Fruit fly (Drosophila melanogaster) whole organism, embryonic: ENCODE results near the gene wapl.

ENCODE experiments used
- Aef1 ChIP-seq: fragments of 200-800 bp; sonication (Bioruptor generic); IDR thresholded peaks from 3 replicates; pipeline ENCODE4 v1.3.6; 2022; ENCODE audit warnings: missing biosample characterization, missing genetic modification characterization
- B-H2 ChIP-seq: fragments of 200-800 bp; sonication (Bioruptor generic); optimal IDR thresholded peaks from 2 replicates; lab custom pipeline; 2018; ENCODE audit warnings: missing biosample characterization, mild to moderate bottlenecking, missing genetic modification characterization
- Bdp1 ChIP-seq: fragments of 200-800 bp; sonication (Bioruptor generic); optimal IDR thresholded peaks from 3 replicates; lab custom pipeline; 2016; ENCODE audit warnings: missing biosample characterization, missing genetic modification characterization
- C15 ChIP-seq: fragments of 200-800 bp; sonication (Bioruptor generic); IDR thresholded peaks from 3 replicates; pipeline ENCODE4 v1.3.6; 2022; ENCODE audit warnings: missing biosample characterization, missing genetic modification characterization
- CG1024 ChIP-seq: fragments of 200-800 bp; sonication (Bioruptor generic); IDR thresholded peaks from 2 replicates; pipeline ENCODE4 v1.3.6; 2022; ENCODE audit warnings: missing biosample characterization, missing genetic modification characterization
- CG10565 ChIP-seq: fragments of 200-800 bp; sonication (Bioruptor generic); optimal IDR thresholded peaks from 3 replicates; lab custom pipeline; 2016; ENCODE audit warnings: missing biosample characterization, mild to moderate bottlenecking, missing genetic modification characterization
- CG11723 ChIP-seq: fragments of 200-800 bp; sonication (Bioruptor generic); optimal IDR thresholded peaks from 2 replicates; lab custom pipeline; 2017; ENCODE audit warnings: missing biosample characterization, mild to moderate bottlenecking, missing genetic modification characterization
- CG12219 ChIP-seq: fragments of 200-800 bp; sonication (Bioruptor generic); optimal IDR thresholded peaks from 3 replicates; lab custom pipeline; 2018; ENCODE audit warnings: missing biosample characterization, mild to moderate bottlenecking, missing genetic modification characterization
- CG13775 ChIP-seq: fragments of 200-800 bp; sonication (Bioruptor generic); optimal IDR thresholded peaks from 3 replicates; lab custom pipeline; 2017; ENCODE audit warnings: missing biosample characterization, mild to moderate bottlenecking, missing genetic modification characterization
- CG14441 ChIP-seq: fragments of 200-800 bp; sonication (Bioruptor generic); IDR thresholded peaks from 2 replicates; pipeline ENCODE4 v1.3.6; 2022; ENCODE audit warnings: missing biosample characterization, missing genetic modification characterization
- CG1603 ChIP-seq: fragments of 200-800 bp; sonication (Bioruptor generic); optimal IDR thresholded peaks from 2 replicates; lab custom pipeline; 2019; ENCODE audit warnings: missing biosample characterization, mild to moderate bottlenecking, missing genetic modification characterization, moderate library complexity
- CG16815 ChIP-seq: fragments of 200-800 bp; sonication (Bioruptor generic); optimal IDR thresholded peaks from 3 replicates; lab custom pipeline; 2017; ENCODE audit warnings: missing biosample characterization, mild to moderate bottlenecking, missing genetic modification characterization
- CG7357 ChIP-seq: fragments of 200-800 bp; sonication (Bioruptor generic); IDR thresholded peaks from 3 replicates; pipeline ENCODE4 v1.3.6; 2022; ENCODE audit warnings: missing biosample characterization, missing genetic modification characterization
- CG8359 ChIP-seq: fragments of 200-800 bp; sonication (Bioruptor generic); optimal IDR thresholded peaks from 2 replicates; lab custom pipeline; 2017; ENCODE audit warnings: missing biosample characterization, mild to moderate bottlenecking, missing genetic modification characterization, borderline replicate concordance
- CG9876 ChIP-seq: fragments of 200-800 bp; sonication (Bioruptor generic); optimal IDR thresholded peaks from 2 replicates; lab custom pipeline; 2016; ENCODE audit warnings: missing biosample characterization, missing genetic modification characterization
- CTCF ChIP-seq: fragments of 200-800 bp; sonication (Bioruptor generic); optimal IDR thresholded peaks from 2 replicates; lab custom pipeline; 2017; ENCODE audit warnings: missing biosample characterization, mild to moderate bottlenecking, missing genetic modification characterization, moderate library complexity
- Dek ChIP-seq: fragments of 200-800 bp; sonication (Bioruptor generic); optimal IDR thresholded peaks from 3 replicates; lab custom pipeline; 2019; ENCODE audit warnings: missing biosample characterization, mild to moderate bottlenecking, missing genetic modification characterization, moderate library complexity
- E2f1 ChIP-seq: fragments of 200-800 bp; sonication (Bioruptor generic); IDR thresholded peaks from 2 replicates; pipeline ENCODE4 v1.3.6; 2022; ENCODE audit warnings: missing biosample characterization, missing genetic modification characterization
- Eip74EF ChIP-seq, 2 experiments: fragments of 200-800 bp in 1 of 2; fragments of >200 bp in 1 of 2; sonication (Bioruptor generic) in 1 of 2; optimal IDR thresholded peaks; 2 replicates each; lab custom pipeline; 2017 to 2019; ENCODE audit warnings: missing biosample characterization in 2 of 2, missing genetic modification characterization in 2 of 2, mild to moderate bottlenecking in 1 of 2, moderate library complexity in 1 of 2
- HmgD ChIP-seq: fragments of 200-800 bp; sonication (Bioruptor generic); optimal IDR thresholded peaks from 3 replicates; lab custom pipeline; 2016; ENCODE audit warnings: missing biosample characterization, missing genetic modification characterization
- MTF-1 ChIP-seq: fragments of 200-800 bp; sonication (Bioruptor generic); optimal IDR thresholded peaks from 2 replicates; lab custom pipeline; 2018; ENCODE audit warnings: missing biosample characterization, mild to moderate bottlenecking, missing genetic modification characterization, borderline replicate concordance
- Max ChIP-seq: fragments of 200-800 bp; sonication (Bioruptor generic); optimal IDR thresholded peaks from 2 replicates; lab custom pipeline; 2016; ENCODE audit warnings: missing biosample characterization, mild to moderate bottlenecking, missing genetic modification characterization
- NC2α ChIP-seq: fragments of 200-800 bp; sonication (Bioruptor generic); optimal IDR thresholded peaks from 2 replicates; lab custom pipeline; 2016; ENCODE audit warnings: missing biosample characterization, missing genetic modification characterization
- NC2β ChIP-seq: fragments of 200-800 bp; sonication (Bioruptor generic); optimal IDR thresholded peaks from 2 replicates; lab custom pipeline; 2016; ENCODE audit warnings: missing biosample characterization, missing genetic modification characterization
- Nf-YB ChIP-seq: fragments of 200-800 bp; sonication (Bioruptor generic); optimal IDR thresholded peaks from 3 replicates; lab custom pipeline; 2019; ENCODE audit warnings: missing biosample characterization, mild to moderate bottlenecking, missing genetic modification characterization, moderate library complexity
- Oli ChIP-seq: fragments of 200-800 bp; sonication (Bioruptor generic); optimal IDR thresholded peaks from 2 replicates; lab custom pipeline; 2018; ENCODE audit warnings: missing biosample characterization, mild to moderate bottlenecking, missing genetic modification characterization, moderate library complexity
- Opbp ChIP-seq: fragments of 200-800 bp; sonication (Bioruptor generic); IDR thresholded peaks from 3 replicates; pipeline ENCODE4 v1.3.6; 2022; ENCODE audit warnings: missing biosample characterization, missing genetic modification characterization; ENCODE audit not compliant: partially characterized antibody
- Ravus ChIP-seq: fragments of 200-800 bp; sonication (Bioruptor generic); IDR thresholded peaks from 2 replicates; pipeline ENCODE4 v1.3.6; 2022; ENCODE audit warnings: missing biosample characterization, missing genetic modification characterization
- Trl ChIP-seq, 3 experiments: fragments of >200 bp in 2 of 3; fragments of 200-800 bp in 1 of 3; sonication (Bioruptor generic) in 1 of 3; optimal IDR thresholded peaks; 2 replicates in 1 of 3; 3 replicates in 2 of 3; lab custom pipeline; 2016 to 2017; ENCODE audit warnings: missing biosample characterization in 1 of 3, missing genetic modification characterization in 1 of 3
- ac ChIP-seq: fragments of 200-800 bp; sonication (Bioruptor generic); optimal IDR thresholded peaks from 3 replicates; lab custom pipeline; 2017; ENCODE audit warnings: missing biosample characterization, mild to moderate bottlenecking, missing genetic modification characterization
- corto ChIP-seq: fragments of 200-800 bp; sonication (Bioruptor generic); optimal IDR thresholded peaks from 2 replicates; lab custom pipeline; 2016; ENCODE audit warnings: missing biosample characterization, mild to moderate bottlenecking, missing genetic modification characterization, moderate library complexity
- da ChIP-seq: fragments of 200-800 bp; sonication (Bioruptor generic); optimal IDR thresholded peaks from 2 replicates; lab custom pipeline; 2016; ENCODE audit warnings: missing biosample characterization, missing genetic modification characterization
- dysf ChIP-seq: fragments of 200-800 bp; sonication (Bioruptor generic); IDR thresholded peaks from 3 replicates; pipeline ENCODE4 v1.3.6; 2022; ENCODE audit warnings: missing biosample characterization, missing genetic modification characterization
- ftz-f1 ChIP-seq: fragments of 200-800 bp; sonication (Bioruptor generic); optimal IDR thresholded peaks from 2 replicates; lab custom pipeline; 2016; ENCODE audit warnings: missing biosample characterization, missing genetic modification characterization
- ham ChIP-seq: fragments of 200-800 bp; sonication (Bioruptor generic); IDR thresholded peaks from 2 replicates; pipeline ENCODE4 v1.3.6; 2022; ENCODE audit warnings: missing biosample characterization, missing genetic modification characterization
- jumu ChIP-seq: fragments of 200-800 bp; sonication (Bioruptor generic); optimal IDR thresholded peaks from 3 replicates; lab custom pipeline; 2016; ENCODE audit warnings: missing biosample characterization, missing genetic modification characterization
- nau ChIP-seq: fragments of 200-800 bp; sonication (Bioruptor generic); optimal IDR thresholded peaks from 3 replicates; lab custom pipeline; 2017; ENCODE audit warnings: missing biosample characterization, mild to moderate bottlenecking, missing genetic modification characterization, missing genetic modification reagents
- repo ChIP-seq: fragments of 200-800 bp; sonication (Bioruptor generic); optimal IDR thresholded peaks from 2 replicates; lab custom pipeline; 2016; ENCODE audit warnings: missing biosample characterization, missing genetic modification characterization
- row ChIP-seq: fragments of 200-800 bp; sonication (Bioruptor generic); IDR thresholded peaks from 3 replicates; pipeline ENCODE4 v1.3.6; 2022; ENCODE audit warnings: missing biosample characterization, missing genetic modification characterization
- scrt ChIP-seq: fragments of 200-800 bp; sonication (Bioruptor generic); optimal IDR thresholded peaks from 2 replicates; lab custom pipeline; 2018; ENCODE audit warnings: missing biosample characterization, mild to moderate bottlenecking, missing genetic modification characterization, moderate library complexity
- sd ChIP-seq: fragments of 200-800 bp; sonication (Bioruptor generic); optimal IDR thresholded peaks from 3 replicates; lab custom pipeline; 2018; ENCODE audit warnings: missing biosample characterization, mild to moderate bottlenecking, missing genetic modification characterization, moderate library complexity
- sqz ChIP-seq: fragments of 200-800 bp; sonication (Bioruptor generic); optimal IDR thresholded peaks from 3 replicates; lab custom pipeline; 2018; ENCODE audit warnings: missing biosample characterization, mild to moderate bottlenecking, missing genetic modification characterization
- ttk ChIP-seq: fragments of 200-800 bp; sonication (Bioruptor generic); IDR thresholded peaks from 2 replicates; pipeline ENCODE4 v2.1.2; 2022; ENCODE audit warnings: missing biosample characterization, missing genetic modification characterization
- tx ChIP-seq: fragments of 200-800 bp; sonication (Bioruptor generic); optimal IDR thresholded peaks from 2 replicates; lab custom pipeline; 2016; ENCODE audit warnings: missing biosample characterization, missing genetic modification characterization
- wdn ChIP-seq: fragments of 200-800 bp; sonication (Bioruptor generic); IDR thresholded peaks from 2 replicates; pipeline ENCODE4 v1.3.6; 2022; ENCODE audit warnings: missing biosample characterization, missing genetic modification characterization
- wor ChIP-seq: fragments of 200-800 bp; sonication (Bioruptor generic); IDR thresholded peaks from 2 replicates; pipeline ENCODE4 v1.3.6; 2022; ENCODE audit warnings: missing biosample characterization, missing genetic modification characterization
- yki ChIP-seq: fragments of >200 bp; optimal IDR thresholded peaks from 3 replicates; lab custom pipeline; 2018
- zen ChIP-seq: fragments of 200-800 bp; sonication (Bioruptor generic); optimal IDR thresholded peaks from 3 replicates; lab custom pipeline; 2018; ENCODE audit warnings: missing biosample characterization, mild to moderate bottlenecking, missing genetic modification characterization, moderate library complexity
- zf30C ChIP-seq: fragments of 200-800 bp; sonication (Bioruptor generic); optimal IDR thresholded peaks from 3 replicates; lab custom pipeline; 2018; ENCODE audit warnings: missing biosample characterization, mild to moderate bottlenecking, missing genetic modification characterization
- zfh2 ChIP-seq: fragments of 200-800 bp; sonication (Bioruptor generic); optimal IDR thresholded peaks from 2 replicates; lab custom pipeline; 2016; ENCODE audit warnings: missing biosample characterization, missing genetic modification characterization

Gene wapl

DNA sequence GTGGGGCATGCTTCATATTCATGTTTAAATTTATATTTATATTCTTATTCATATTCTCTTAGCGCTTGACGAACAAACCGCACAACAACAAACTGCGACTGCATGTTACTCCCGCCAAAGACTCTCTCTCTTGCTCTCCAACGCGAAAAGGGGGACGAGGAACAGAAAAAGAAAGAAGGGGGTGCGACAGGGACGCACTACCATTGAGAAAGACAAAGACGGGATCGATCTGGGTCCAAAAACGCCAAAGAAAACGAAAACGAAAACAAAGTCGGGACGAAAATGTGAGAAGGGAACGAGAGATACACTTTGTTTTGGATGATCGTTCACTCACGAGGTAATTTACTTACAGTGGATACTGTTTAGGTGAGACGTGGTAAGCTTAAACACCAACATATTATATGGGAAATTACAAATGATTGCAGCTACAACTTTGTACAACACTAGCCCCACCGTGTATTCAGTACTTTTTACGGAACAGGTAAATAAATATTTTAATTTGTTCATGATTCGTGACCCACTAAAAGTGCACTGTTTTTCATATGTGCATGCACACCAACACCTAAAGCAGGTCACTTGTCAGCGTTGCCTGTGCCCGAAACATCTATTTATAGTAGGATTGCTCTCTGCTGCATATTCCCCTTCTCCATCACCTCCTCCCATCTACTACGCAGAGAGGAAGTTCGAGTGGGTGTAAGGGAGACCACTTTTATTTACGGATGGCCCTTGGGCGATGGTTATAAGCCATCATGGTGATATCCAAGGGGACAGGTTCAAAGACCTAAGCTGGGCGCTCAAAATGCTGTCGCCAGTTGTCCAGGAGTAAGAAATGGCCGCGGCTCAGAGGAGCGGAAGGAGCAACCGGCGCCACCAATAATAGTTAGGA, 36.8 kb downstream of the wapl start (continued):
- peak; percentile 44 for TF ChIP-seq corto (GFP tag; lab: Kevin White, UChicago)
- TF ChIP-seq CG1024 (GFP tag; lab: Robert Waterston, UW): peak; percentile 21; the same call in 1 of the 2 replicates
- no peak for TF ChIP-seq CG9876 (GFP tag; lab: Kevin White, UChicago)
- peak; percentile 32 for TF ChIP-seq Oli (tag; lab: Kevin White, UChicago)
- TF ChIP-seq ham (GFP tag; lab: Robert Waterston, UW): no peak
- TF ChIP-seq scrt (GFP tag; lab: Kevin White, UChicago): no peak
- no peak for TF ChIP-seq E2f1 (GFP tag; lab: Robert Waterston, UW)
- TF ChIP-seq CG12219 (GFP tag; lab: Kevin White, UChicago): peak; percentile 35
- TF ChIP-seq Ravus: no peak
- TF ChIP-seq dysf (GFP tag; lab: Robert Waterston, UW): 0 out of 3 replicates have a peak, but pooled peaks have one; percentile 27
- TF ChIP-seq Opbp: no peak
- no peak for TF ChIP-seq ttk (GFP tag; lab: Robert Waterston, UW)
- peak; percentile 63 for TF ChIP-seq row (GFP tag; lab: Robert Waterston, UW)
- TF ChIP-seq MTF-1 (GFP tag; lab: Kevin White, UChicago): no peak
- TF ChIP-seq nau (GFP tag; lab: Kevin White, UChicago): no peak
- TF ChIP-seq CTCF (GFP tag; lab: Kevin White, UChicago): no peak
- TF ChIP-seq sqz (GFP tag; lab: Kevin White, UChicago): no peak
- no peak for TF ChIP-seq repo (GFP tag; lab: Kevin White, UChicago)
- TF ChIP-seq Trl (optimal IDR thresholded peaks at IDR 0.05; lab: Kevin White, UChicago): peak; percentile 31 to 51
- peak; percentile 31 for TF ChIP-seq Trl (GFP tag; optimal IDR thresholded peaks at IDR 0.05; lab: Kevin White, UChicago)
- TF ChIP-seq CG14441: no peak
- peak; percentile 6 for TF ChIP-seq Dek (tag; lab: Kevin White, UChicago)
- no peak for TF ChIP-seq zen (tag; lab: Kevin White, UChicago)
- no peak for TF ChIP-seq CG7357
- TF ChIP-seq NC2α (GFP tag; lab: Kevin White, UChicago): no peak
- no peak for TF ChIP-seq HmgD (GFP tag; lab: Kevin White, UChicago)
- no peak for TF ChIP-seq sd (tag; lab: Kevin White, UChicago)
- no peak for TF ChIP-seq Eip74EF (GFP tag; optimal IDR thresholded peaks at IDR 0.05; lab: Kevin White, UChicago)
- no peak for TF ChIP-seq wor
- TF ChIP-seq CG16815: no peak
- no peak for TF ChIP-seq zfh2
- TF ChIP-seq jumu (GFP tag; lab: Kevin White, UChicago): no peak
- TF ChIP-seq NC2β: no peak
- no peak for TF ChIP-seq zf30C (GFP tag; lab: Kevin White, UChicago)
- no peak for TF ChIP-seq tx (GFP tag; lab: Kevin White, UChicago)
- no peak for TF ChIP-seq CG13775 (GFP tag; lab: Kevin White, UChicago)
- no peak for TF ChIP-seq CG10565
- no peak for TF ChIP-seq da (GFP tag; lab: Kevin White, UChicago)
- TF ChIP-seq Bdp1 (GFP tag; lab: Kevin White, UChicago): no peak
- TF ChIP-seq Nf-YB (GFP tag; lab: Kevin White, UChicago): no peak
- TF ChIP-seq B-H2 (GFP tag; lab: Kevin White, UChicago): no peak
- TF ChIP-seq ftz-f1: no peak
- TF ChIP-seq yki (lab: Kevin White, UChicago): no peak
- no peak for TF ChIP-seq CG11723 (GFP tag; lab: Kevin White, UChicago)
- TF ChIP-seq CG8359 (GFP tag; lab: Kevin White, UChicago): peak; percentile 16
- peak; percentile 70 for TF ChIP-seq CG1603 (tag; lab: Kevin White, UChicago)
- TF ChIP-seq Aef1 (GFP tag; lab: Robert Waterston, UW): no peak
- TF ChIP-seq wdn (GFP tag; lab: Robert Waterston, UW): no peak
- TF ChIP-seq ac (GFP tag; lab: Kevin White, UChicago): no peak
- no peak for TF ChIP-seq C15 (GFP tag; lab: Robert Waterston, UW)
- no peak for TF ChIP-seq Max (GFP tag; lab: Kevin White, UChicago)
